Worm (Caenorhabditis elegans): ENCODE measurements around the gene cng-2.

- TF ChIP-seq him-1 (tag; optimal IDR thresholded peaks at IDR 0.05): no peak
- TF ChIP-seq dao-5 (tag; optimal IDR thresholded peaks at IDR 0.05): no peak
- TF ChIP-seq W03F9.2 (tag; optimal IDR thresholded peaks at IDR 0.05): no peak
These were observed 28.9 kb downstream of the cng-2 start, which contains the start of gene arrd-26 for ce11 chrIV:2065895-2066294.
